Worm (Caenorhabditis elegans) whole organism, L2 larva: ENCODE results near the gene F54F12.1.

Experiments
- ama-1 ChIP-seq: fragments of 150-350 bp; optimal IDR thresholded peaks from 2 replicates; lab custom pipeline; 2018; ENCODE audit warnings: inconsistent platforms
- blmp-1 ChIP-seq: sonication (generic microtip); optimal IDR thresholded peaks from 2 replicates; lab custom pipeline; 2017; ENCODE audit warnings: missing genetic modification characterization, mild to moderate bottlenecking, missing compliant biosample characterization, antibody characterized with exemption, moderate library complexity; ENCODE audit not compliant: insufficient read depth
- nhr-10 ChIP-seq: sonication (generic microtip); optimal IDR thresholded peaks from 2 replicates; lab custom pipeline; 2017; ENCODE audit warnings: missing biosample characterization, missing genetic modification characterization

ce11 chrIII:13015754-13016317, 39.4 kb downstream of the F54F12.1 start:
- TF ChIP-seq nhr-10 (tag; lab: Kevin White, UChicago) (no peak), ama-1 (no peak), blmp-1 (tag; lab: Kevin White, UChicago) (no peak)
